Fruit fly (Drosophila melanogaster) ovary, adult (tissue): ENCODE measurements around the gene Mur2B.

Experiments used
- CG17801 ChIP-seq: fragments of 200-800 bp; optimal IDR thresholded peaks from 2 replicates; lab custom pipeline; 2019; ENCODE audit warnings: missing biosample characterization, mild to moderate bottlenecking, missing genetic modification characterization, moderate library complexity; ENCODE audit not compliant: partially characterized antibody

Gene Mur2B

DNA sequence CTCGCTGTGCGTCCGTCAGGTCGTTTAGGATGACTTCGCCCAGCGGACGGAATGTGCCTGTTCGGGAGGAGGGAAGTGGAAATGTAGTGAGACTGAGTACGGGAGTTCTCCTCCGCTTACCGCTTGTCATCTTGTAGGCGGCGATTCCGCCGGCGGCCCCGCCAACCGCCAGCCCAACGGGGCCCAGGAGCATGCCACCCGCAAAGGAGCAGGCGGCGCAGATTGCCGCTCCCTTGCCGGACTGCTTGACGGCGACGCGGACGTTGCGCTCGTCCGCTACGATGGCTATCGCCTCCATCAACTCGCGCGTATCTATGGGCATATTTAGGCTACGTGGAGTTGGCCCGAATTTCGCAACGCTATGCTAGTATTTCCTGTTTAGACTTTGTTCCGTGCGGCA lies at the start of gene Mur2B:
Gene Mur2B (minus strand): TSS at position 101 of the 400 bp plus-strand sequence.
- no peak for TF ChIP-seq CG17801 (GFP tag; lab: Kevin White, UChicago)

DNA sequence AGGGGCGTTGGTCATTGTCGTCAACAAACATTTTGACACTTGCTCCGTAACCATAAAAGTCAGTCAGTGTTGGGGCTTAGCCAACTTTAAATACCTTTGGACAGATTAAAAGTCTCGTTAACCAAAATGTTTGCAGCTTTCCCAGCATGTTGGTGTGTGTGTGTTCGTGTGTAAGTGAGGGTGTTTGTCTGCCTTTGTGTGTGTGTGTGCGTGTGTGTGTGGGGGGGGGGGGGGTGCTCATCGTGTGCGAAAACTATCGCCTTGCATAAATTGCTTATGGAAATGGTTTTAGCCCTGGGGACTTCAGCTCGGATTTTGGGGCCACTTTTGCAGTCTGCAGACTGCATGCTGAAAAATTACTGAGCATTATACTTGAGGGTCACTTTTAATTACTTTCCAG lies 46.3 kb upstream of the Mur2B start:
- TF ChIP-seq CG17801 (GFP tag; lab: Kevin White, UChicago) = no peak

DNA sequence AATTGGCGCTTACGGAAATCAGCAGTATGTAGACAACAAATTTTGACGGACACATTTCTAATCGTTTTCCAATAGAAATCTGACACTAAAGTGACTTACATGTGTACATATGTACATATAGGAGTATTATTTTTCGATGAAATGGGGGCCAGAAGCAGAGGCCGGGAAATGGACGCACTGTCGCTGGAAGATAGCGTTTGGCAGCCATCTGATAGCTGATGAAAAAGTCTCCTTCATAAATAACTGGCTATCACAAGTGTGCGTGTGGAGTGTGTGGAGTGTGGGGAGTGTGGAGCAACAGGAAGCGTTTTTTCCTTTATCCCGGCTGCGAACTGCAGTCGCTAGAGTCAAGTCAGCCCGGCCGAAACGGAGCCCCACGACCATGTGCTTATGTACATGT lies 41.5 kb upstream of the Mur2B start, which contains the start of gene CG3795:
Gene CG3795 (minus strand): TSS at position 101 of the 400 bp plus-strand sequence.
- no peak for TF ChIP-seq CG17801 (GFP tag; lab: Kevin White, UChicago)

DNA sequence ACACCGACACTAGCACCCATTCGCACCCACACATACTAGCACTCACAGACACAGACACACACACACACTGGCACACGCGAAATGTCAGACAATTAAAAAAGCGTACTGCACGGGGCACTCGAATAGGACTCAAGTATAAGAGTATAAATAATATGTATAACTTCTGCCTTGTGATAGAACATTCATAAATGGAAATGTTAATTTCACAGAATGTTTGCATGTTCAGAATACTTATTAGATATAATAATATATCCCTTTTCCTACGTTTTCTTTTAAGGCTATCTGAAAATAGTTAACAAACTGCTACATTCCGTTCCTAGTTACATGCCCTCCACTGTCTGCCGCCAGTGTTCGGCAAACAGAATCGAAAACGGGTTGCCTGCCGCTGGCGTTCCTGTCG lies 37.3 kb upstream of the Mur2B start:
- TF ChIP-seq CG17801 (GFP tag; lab: Kevin White, UChicago) = no peak

DNA sequence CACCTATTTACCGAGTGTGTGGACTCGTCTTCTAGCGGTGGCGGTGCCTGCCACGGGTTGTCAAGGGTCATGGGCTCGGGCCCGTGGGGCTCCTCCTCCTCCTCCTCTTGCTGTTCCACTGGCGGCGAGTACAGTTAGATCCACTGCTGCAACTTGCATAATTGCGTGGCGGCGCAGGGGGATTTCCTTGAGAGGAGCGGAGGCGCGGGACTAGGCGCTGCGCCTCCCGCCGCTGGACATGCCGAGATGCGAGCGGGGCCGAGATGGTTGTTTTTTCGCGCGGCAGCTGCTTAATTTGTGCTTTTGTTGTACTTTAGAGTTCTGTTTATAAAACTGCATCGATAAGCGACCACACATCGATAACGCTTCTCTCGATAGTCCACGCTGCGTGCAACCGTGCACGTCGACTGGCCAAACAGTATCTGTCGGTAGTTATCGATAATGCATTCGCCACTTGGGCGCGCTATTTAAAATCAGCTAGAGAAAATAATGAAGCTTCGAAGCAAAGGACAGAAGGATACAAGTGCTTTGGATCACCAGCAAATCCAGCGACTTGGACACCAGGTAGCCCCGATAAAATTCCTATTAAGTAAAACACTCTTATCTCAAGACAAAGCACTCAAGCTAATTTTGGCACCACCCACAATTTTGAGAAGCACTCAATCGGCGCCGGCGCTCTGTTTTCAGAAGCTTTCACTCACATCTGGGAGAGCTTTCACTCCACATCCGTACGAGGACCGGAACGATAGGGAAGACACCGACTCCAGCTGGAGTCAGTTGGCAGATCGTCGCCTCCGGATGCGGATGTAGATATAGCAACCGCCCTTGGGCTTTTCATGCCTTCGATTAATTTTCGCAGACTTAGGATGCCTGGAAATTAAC lies 27.2 kb upstream of the Mur2B start, which contains the start of gene a6:
Gene a6 (minus strand): TSS at position 361 of the 882 bp plus-strand sequence.
- TF ChIP-seq CG17801 (GFP tag; lab: Kevin White, UChicago) = peak; percentile 60

DNA sequence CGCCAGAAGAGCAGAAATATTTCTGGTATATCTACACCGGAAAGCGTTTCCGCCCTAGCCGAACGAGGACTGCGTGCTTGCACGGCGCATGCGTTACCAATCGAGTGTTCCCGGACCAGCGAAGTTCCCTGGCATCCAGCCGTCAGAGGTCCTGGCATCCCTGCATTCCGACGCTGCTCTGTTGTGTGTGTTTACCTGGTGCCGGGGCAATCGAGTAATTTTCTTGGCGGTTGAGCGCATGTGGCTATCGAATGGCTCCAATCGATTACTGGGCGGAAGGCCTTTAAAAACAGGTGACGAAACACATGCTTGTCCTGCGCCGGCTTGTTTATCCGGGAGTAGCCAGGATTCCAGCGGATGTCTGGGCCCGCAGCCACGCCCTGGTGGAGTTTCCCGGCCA lies 24.0 kb upstream of the Mur2B start, which contains the start of gene CG32809:
Gene CG32809 (minus strand): TSS at position 216 of the 400 bp plus-strand sequence.
- TF ChIP-seq CG17801 (GFP tag; lab: Kevin White, UChicago) = no peak

DNA sequence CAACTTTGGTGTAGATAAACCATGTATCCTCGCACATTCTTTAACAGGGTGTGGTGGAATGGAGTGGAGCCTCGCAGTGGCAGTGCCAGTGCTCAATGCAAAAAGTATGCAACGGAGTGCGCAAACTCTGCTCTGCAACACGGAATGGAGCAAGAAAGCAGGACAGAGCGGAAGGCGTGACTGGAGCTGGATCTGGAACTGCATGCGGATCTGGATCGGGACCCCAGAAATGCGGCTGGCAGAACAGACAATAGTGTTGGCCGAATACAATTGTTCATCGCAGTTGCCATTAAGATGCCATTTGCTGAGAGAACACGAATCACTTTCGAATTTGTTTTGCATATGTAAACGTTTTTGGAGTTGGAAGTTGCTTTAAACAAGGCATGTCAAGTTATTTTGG lies 22.9 kb upstream of the Mur2B start:
- no peak for TF ChIP-seq CG17801 (GFP tag; lab: Kevin White, UChicago)

DNA sequence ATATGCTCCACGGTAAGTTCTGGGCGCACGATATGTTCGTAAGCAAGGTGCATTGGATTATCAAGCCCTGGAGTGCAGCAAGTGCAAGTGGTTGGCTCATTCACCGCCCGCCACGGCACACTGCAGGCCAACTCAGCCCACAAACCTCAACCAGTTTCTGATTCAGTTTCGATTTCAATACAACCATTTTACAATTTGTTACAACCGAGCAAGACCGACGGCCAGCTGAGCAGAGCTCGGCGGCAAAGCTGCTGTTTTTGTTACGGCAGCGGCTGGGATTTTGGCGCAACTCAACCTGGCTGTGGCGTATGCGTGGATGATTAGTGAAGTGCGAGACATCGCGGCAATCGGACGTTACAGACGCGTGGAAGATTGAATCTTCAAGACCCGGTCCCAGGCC lies 17.7 kb upstream of the Mur2B start, which contains the start of gene b6:
Gene b6 (plus strand): TSS at position 320 of the 400 bp plus-strand sequence.
- no peak for TF ChIP-seq CG17801 (GFP tag; lab: Kevin White, UChicago)

DNA sequence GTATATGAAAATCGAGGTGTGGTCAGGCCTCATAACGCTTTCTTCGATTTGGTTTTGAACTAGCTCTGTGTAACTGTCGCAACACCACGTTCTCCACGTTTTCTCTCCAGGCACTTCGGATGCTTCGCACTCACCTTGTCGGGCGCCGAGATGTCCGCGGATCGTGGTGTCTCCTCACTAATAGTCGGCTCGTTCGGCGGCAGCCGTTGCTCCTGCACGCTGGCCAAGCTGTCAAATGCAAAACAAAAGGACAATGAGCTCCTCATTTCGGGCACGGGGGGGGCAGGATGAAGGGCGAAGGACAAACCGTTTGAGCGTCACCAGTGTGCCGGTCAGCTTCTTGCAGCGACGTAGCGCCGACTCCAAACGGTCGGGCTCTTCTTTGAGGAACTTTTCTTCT lies 12.7 kb upstream of the Mur2B start, which contains the start of gene CG14797:
Gene CG14797 (plus strand): TSS at position 301 of the 400 bp plus-strand sequence.
- no peak for TF ChIP-seq CG17801 (GFP tag; lab: Kevin White, UChicago)

DNA sequence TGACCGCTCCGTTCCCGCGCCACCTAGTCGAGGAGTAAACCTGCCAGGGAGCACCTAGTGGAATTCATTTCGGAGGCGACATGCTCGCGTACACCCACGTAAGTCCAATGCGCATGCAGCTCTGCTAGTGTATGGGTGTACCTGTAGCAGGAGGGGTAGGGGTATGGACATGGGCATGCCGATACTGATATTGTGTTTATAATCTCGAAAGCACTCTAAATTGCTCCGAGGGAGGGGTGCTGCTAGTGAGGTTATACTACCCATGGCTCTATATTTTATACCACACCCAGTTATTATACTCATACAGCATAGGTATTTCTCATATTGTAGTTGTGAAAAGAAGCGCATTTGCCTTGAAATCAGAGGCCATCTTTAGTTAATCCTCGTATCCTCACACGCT lies 1.3 kb upstream of the Mur2B start:
- no peak for TF ChIP-seq CG17801 (GFP tag; lab: Kevin White, UChicago)

DNA sequence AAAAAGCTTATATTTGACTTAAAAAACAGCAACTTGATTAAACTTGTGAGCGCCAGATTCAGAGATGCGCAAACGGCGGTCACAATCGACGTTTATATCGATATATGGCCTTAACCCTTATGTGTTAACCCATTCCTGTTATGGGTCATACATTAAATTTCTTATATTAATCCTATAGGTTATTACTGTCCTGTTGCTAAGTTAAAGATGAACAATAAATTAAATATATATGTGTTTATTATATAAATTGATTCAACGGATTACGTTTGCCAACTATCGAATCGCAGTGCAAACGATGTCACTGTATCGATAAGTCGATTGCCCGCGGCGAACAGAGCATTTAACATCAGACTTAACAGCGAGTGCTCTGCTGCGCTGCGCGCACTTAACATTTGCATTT lies 626 bp upstream of the Mur2B start, which contains the start of the genes CG3740 and hfw:
Gene CG3740 (minus strand): TSS at position 84 of the 400 bp plus-strand sequence.
Gene hfw (plus strand): TSS at position 357 of the 400 bp plus-strand sequence.
- peak; percentile 59 for TF ChIP-seq CG17801 (GFP tag; lab: Kevin White, UChicago)

DNA sequence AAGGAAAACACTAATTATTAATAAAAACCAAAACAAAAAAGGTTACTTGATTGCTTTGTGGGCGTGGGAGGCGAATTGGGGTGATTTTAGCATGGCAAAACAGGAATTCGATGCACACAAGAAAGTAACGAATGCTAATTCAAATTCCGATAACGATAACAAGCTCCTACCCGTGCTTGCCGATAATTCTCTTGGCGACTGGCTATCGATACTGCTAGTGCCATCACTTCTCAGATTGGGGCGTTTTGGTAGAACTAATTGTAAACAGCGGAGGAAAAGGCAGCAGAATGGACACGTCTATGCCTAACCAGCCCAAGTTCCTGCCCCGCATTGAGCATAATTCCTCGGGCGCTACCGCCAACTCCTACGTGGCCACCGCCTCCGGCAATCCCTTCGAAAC lies 3.8 kb downstream of the Mur2B start, which contains the start of gene dor:
Gene dor (plus strand): TSS at position 217 of the 400 bp plus-strand sequence.
- TF ChIP-seq CG17801 (GFP tag; lab: Kevin White, UChicago) = peak; percentile 23

DNA sequence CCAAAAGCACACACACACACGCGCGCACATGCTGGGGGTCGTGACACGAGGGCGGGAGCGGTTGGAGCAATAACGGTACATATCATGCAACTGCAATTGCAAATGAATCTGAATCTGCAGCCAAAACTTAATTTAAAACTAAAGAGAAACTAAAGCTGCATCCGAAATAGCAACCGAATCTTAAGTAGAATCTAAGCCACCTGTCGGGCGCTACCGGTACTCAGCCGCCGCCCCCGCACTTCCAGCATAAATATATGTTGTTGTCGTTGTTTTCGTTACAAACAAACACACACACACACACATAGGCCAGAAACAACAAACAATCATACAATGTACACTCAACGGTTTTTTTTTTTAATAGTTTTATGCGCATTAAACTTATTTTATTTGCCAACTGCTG lies 8.3 kb downstream of the Mur2B start:
- no peak for TF ChIP-seq CG17801 (GFP tag; lab: Kevin White, UChicago)

DNA sequence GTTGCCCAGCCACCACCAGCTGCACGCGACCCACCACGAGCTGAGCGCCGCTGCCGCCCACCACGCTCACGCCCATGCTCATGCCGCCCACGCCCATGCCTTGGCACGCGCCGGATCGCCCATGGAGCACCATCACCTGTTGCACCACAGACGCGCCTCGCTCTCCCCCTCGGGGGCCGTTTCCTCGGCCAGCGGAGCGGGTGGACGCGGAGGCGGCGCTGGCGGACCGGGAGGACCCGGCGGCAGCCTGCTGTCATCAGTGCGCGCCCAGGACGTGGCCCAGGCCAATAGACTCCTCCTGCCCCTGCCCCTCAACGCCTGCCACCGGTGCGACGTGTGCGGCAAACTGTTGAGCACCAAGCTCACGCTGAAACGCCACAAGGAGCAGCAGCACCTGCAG lies 20.7 kb downstream of the Mur2B start:
- no peak for TF ChIP-seq CG17801 (GFP tag; lab: Kevin White, UChicago)

DNA sequence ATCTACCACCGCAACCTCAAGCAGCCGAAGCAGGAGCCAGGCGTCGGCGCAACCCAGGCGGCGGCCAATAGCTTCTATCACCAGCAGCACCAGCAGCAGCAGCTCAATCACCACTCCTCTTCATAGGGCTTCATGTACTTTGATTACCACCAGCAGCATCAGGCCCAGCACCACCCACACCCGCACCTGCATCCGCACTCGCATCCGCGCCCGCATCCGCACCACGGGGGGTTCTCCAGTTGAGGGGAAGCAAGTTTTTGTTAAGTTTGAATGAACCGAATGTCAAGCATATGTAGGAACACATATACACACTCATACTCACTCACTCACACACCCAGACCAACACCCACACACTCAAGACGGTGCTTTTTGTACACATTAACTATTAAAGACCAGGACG lies 24.9 kb downstream of the Mur2B start:
- TF ChIP-seq CG17801 (GFP tag; lab: Kevin White, UChicago) = no peak
